Worm (Caenorhabditis elegans): Measurements from ENCODE around the gene mnk-1.

- no peak for TF ChIP-seq W03F9.2 (tag; optimal IDR thresholded peaks at IDR 0.05)
- TF ChIP-seq him-1 (tag; optimal IDR thresholded peaks at IDR 0.05): no peak
These were observed 8.7 kb downstream of the mnk-1 start for ce11 chrII:10545924-10546783.

Measured in whole organism, L4/young adult.